Fruit fly (Drosophila melanogaster) whole organism, prepupa: Measurements from ENCODE around the gene mub.

Experiments used
- CG4318 ChIP-seq: fragments of 200-800 bp; sonication (Bioruptor generic); optimal IDR thresholded peaks from 3 replicates; lab custom pipeline; 2017; ENCODE audit warnings: missing biosample characterization, mild to moderate bottlenecking, missing genetic modification characterization
- CG6854 ChIP-seq: fragments of 200-800 bp; sonication (Bioruptor generic); optimal IDR thresholded peaks from 2 replicates; lab custom pipeline; 2017; ENCODE audit warnings: missing biosample characterization, mild to moderate bottlenecking, missing genetic modification characterization
- Gug ChIP-seq: fragments of 200-800 bp; sonication (Bioruptor generic); IDR thresholded peaks from 2 replicates; pipeline ENCODE4 v1.3.6; 2022; ENCODE audit warnings: missing biosample characterization, missing genetic modification characterization
- OdsH ChIP-seq: fragments of 200-800 bp; sonication (Bioruptor generic); optimal IDR thresholded peaks from 3 replicates; lab custom pipeline; 2016; ENCODE audit warnings: missing biosample characterization, missing genetic modification characterization
- eg ChIP-seq: fragments of 200-800 bp; sonication (Bioruptor generic); IDR thresholded peaks from 3 replicates; pipeline ENCODE4 v1.3.6; 2022; ENCODE audit warnings: missing biosample characterization, missing genetic modification characterization
- lz ChIP-seq: fragments of 200-800 bp; sonication (Bioruptor generic); optimal IDR thresholded peaks from 3 replicates; lab custom pipeline; 2016; ENCODE audit warnings: missing biosample characterization, missing genetic modification characterization
- spab ChIP-seq: fragments of 200-800 bp; sonication (Bioruptor generic); optimal IDR thresholded peaks from 2 replicates; lab custom pipeline; 2017; ENCODE audit warnings: missing biosample characterization, mild to moderate bottlenecking, missing genetic modification characterization, missing genetic modification reagents
- ss ChIP-seq, 2 experiments: fragments of 200-800 bp; sonication (Bioruptor generic); optimal IDR thresholded peaks; 2 replicates in 1 of 2; 3 replicates in 1 of 2; lab custom pipeline; 2017 to 2018; ENCODE audit warnings: mild to moderate bottlenecking in 2 of 2, missing biosample characterization in 2 of 2, missing genetic modification characterization in 2 of 2, moderate library complexity in 1 of 2

- no peak for TF ChIP-seq ss (GFP tag; optimal IDR thresholded peaks at IDR 0.05; lab: Kevin White, UChicago)
- TF ChIP-seq eg: no peak
- TF ChIP-seq CG6854 (GFP tag; lab: Kevin White, UChicago): no peak
- no peak for TF ChIP-seq Gug (GFP tag; lab: Robert Waterston, UW)
- TF ChIP-seq OdsH (GFP tag; lab: Kevin White, UChicago): no peak
- TF ChIP-seq spab (GFP tag; lab: Kevin White, UChicago): no peak
- no peak for TF ChIP-seq lz (GFP tag; lab: Kevin White, UChicago)
- no peak for TF ChIP-seq CG4318 (GFP tag; lab: Kevin White, UChicago)
Observed at dm6 chr3L:21941615-21942259, 97.1 kb downstream of the mub start, which contains the start of the genes PolH and CG14562.
